Fruit fly (Drosophila melanogaster): Measurements from ENCODE around the gene Cpr64Aa.

The Cpr64Aa gene

dm6 chr3L:4158361-4158760 is 50.6 kb downstream of the Cpr64Aa start:
- TF ChIP-seq achi (GFP tag; optimal IDR thresholded peaks at IDR 0.05): peak; percentile 67
- peak; percentile 70 for TF ChIP-seq topi (GFP tag; optimal IDR thresholded peaks at IDR 0.05)
- TF ChIP-seq ss (GFP tag; optimal IDR thresholded peaks at IDR 0.05): peak; percentile 62 to 68
- TF ChIP-seq CG11294 (GFP tag; IDR thresholded peaks at IDR 0.05): no peak
- TF ChIP-seq Blimp-1 (GFP tag; optimal IDR thresholded peaks at IDR 0.05): no peak
- TF ChIP-seq CG16779 (tag; optimal IDR thresholded peaks at IDR 0.05): peak; percentile 11
- peak; percentile 67 for TF ChIP-seq CG10669 (GFP tag; optimal IDR thresholded peaks at IDR 0.05)
- peak; percentile 38 for TF ChIP-seq CG11902 (GFP tag; optimal IDR thresholded peaks at IDR 0.05)
- TF ChIP-seq dac (GFP tag; optimal IDR thresholded peaks at IDR 0.05): no peak
- peak; percentile 91 for TF ChIP-seq Eip78C (GFP tag)
- TF ChIP-seq CG6808 (GFP tag; optimal IDR thresholded peaks at IDR 0.05): peak; percentile 79
- peak; percentile 61 for TF ChIP-seq Eip75B (GFP tag; optimal IDR thresholded peaks at IDR 0.05)
- no peak for TF ChIP-seq fkh (GFP tag; optimal IDR thresholded peaks at IDR 0.05)
- peak in 1 of 2 experiments; percentile 63 for TF ChIP-seq salr (GFP tag; optimal IDR thresholded peaks at IDR 0.05)
- TF ChIP-seq CG31627 (GFP tag; optimal IDR thresholded peaks at IDR 0.05): peak; percentile 28
- peak; percentile 41 for TF ChIP-seq CG4318 (GFP tag; optimal IDR thresholded peaks at IDR 0.05)
- TF ChIP-seq fd59A (GFP tag; optimal IDR thresholded peaks at IDR 0.05): peak; percentile 62
- TF ChIP-seq vri (GFP tag; optimal IDR thresholded peaks at IDR 0.05): peak; percentile 36
- TF ChIP-seq CG8119 (GFP tag; IDR thresholded peaks at IDR 0.05): 0 out of 3 replicates have a peak, but pooled peaks have one; percentile 34
- TF ChIP-seq CG3919 (GFP tag; optimal IDR thresholded peaks at IDR 0.05): peak; percentile 73
- peak; percentile 36 for TF ChIP-seq net (GFP tag; optimal IDR thresholded peaks at IDR 0.05)
- TF ChIP-seq CG11762 (GFP tag; optimal IDR thresholded peaks at IDR 0.05; ENCODE audit: insufficient read depth): peak; percentile 44
- peak; percentile 35 for TF ChIP-seq Sox15 (GFP tag; optimal IDR thresholded peaks at IDR 0.05)
- TF ChIP-seq CG1621 (tag; optimal IDR thresholded peaks at IDR 0.05): peak; percentile 68
- TF ChIP-seq svp (GFP tag): peak; percentile 78
- peak; percentile 40; the same call in 2 of the 3 replicates for TF ChIP-seq eg (GFP tag; IDR thresholded peaks at IDR 0.05)
- TF ChIP-seq CG6854 (GFP tag; optimal IDR thresholded peaks at IDR 0.05): peak; percentile 28
- peak; percentile 72 for TF ChIP-seq spab (GFP tag; optimal IDR thresholded peaks at IDR 0.05)
- peak; percentile 75 for TF ChIP-seq CG3032 (tag; optimal IDR thresholded peaks at IDR 0.05)
- TF ChIP-seq Hr38 (GFP tag; optimal IDR thresholded peaks at IDR 0.05): no peak
- peak; percentile 63 for TF ChIP-seq dsx (GFP tag; optimal IDR thresholded peaks at IDR 0.05; ENCODE audit: poor library complexity, severe bottlenecking)
- peak; percentile 1 for TF ChIP-seq Ets21C (GFP tag; optimal IDR thresholded peaks at IDR 0.05)
- peak; percentile 48 for TF ChIP-seq Smox (GFP tag; optimal IDR thresholded peaks at IDR 0.05)
- TF ChIP-seq cyc (GFP tag; optimal IDR thresholded peaks at IDR 0.05): peak; percentile 63
- TF ChIP-seq CG34406 (GFP tag; optimal IDR thresholded peaks at IDR 0.05): peak; percentile 67
- TF ChIP-seq CG6792 (GFP tag; optimal IDR thresholded peaks at IDR 0.05): peak; percentile 48
- TF ChIP-seq Hr4 (GFP tag; optimal IDR thresholded peaks at IDR 0.05): peak; percentile 29
- peak; percentile 19 for TF ChIP-seq CG8319 (GFP tag; optimal IDR thresholded peaks at IDR 0.05)
- no peak for TF ChIP-seq Eip93F (GFP tag; optimal IDR thresholded peaks at IDR 0.05)
- peak; percentile 65 for TF ChIP-seq Met (GFP tag; optimal IDR thresholded peaks at IDR 0.05)
- TF ChIP-seq fd85E (GFP tag; optimal IDR thresholded peaks at IDR 0.05): peak; percentile 18
- TF ChIP-seq CG15336 (GFP tag; IDR thresholded peaks at IDR 0.05): no peak; the same call in 1 of the 2 replicates
- peak; percentile 65 for TF ChIP-seq OdsH (GFP tag; optimal IDR thresholded peaks at IDR 0.05)
- peak; percentile 52 for TF ChIP-seq CG9139 (GFP tag; optimal IDR thresholded peaks at IDR 0.05)
- TF ChIP-seq Hr39 (GFP tag; optimal IDR thresholded peaks at IDR 0.05): peak; percentile 54
- TF ChIP-seq pdm3 (GFP tag; optimal IDR thresholded peaks at IDR 0.05): peak; percentile 46
- TF ChIP-seq Ets96B (tag; optimal IDR thresholded peaks at IDR 0.05): peak; percentile 78
- peak; percentile 45 for TF ChIP-seq CG7368 (GFP tag; optimal IDR thresholded peaks at IDR 0.05)
- peak; percentile 60 for TF ChIP-seq CG32006 (GFP tag; optimal IDR thresholded peaks at IDR 0.05)
- TF ChIP-seq esn (GFP tag; optimal IDR thresholded peaks at IDR 0.05): peak; percentile 66
- peak; percentile 14 for TF ChIP-seq Lpt (GFP tag; optimal IDR thresholded peaks at IDR 0.05)
- 0 out of 2 replicates have a peak, but pooled peaks have one; percentile 35 for TF ChIP-seq Gug (GFP tag; IDR thresholded peaks at IDR 0.05)
